Fruit fly (Drosophila melanogaster) whole organism, adult: Measurements from ENCODE around the gene Pbp45.

Experiments
- CG11617 ChIP-seq: fragments of 200-800 bp; sonication (Bioruptor generic); optimal IDR thresholded peaks from 2 replicates; lab custom pipeline; 2017; ENCODE audit warnings: mild to moderate bottlenecking, missing biosample characterization, missing genetic modification reagents, missing genetic modification characterization
- CG12768 ChIP-seq: fragments of 200-800 bp; sonication (Bioruptor generic); optimal IDR thresholded peaks from 2 replicates; lab custom pipeline; 2017; ENCODE audit warnings: missing biosample characterization, missing genetic modification characterization, mild to moderate bottlenecking, moderate library complexity, missing genetic modification reagents
- CG1620 ChIP-seq: fragments of 200-800 bp; sonication (Bioruptor generic); optimal IDR thresholded peaks from 2 replicates; lab custom pipeline; 2016; ENCODE audit warnings: missing biosample characterization, missing genetic modification characterization
- CG33017 ChIP-seq: fragments of 200-800 bp; sonication (Bioruptor generic); optimal IDR thresholded peaks from 2 replicates; lab custom pipeline; 2018; ENCODE audit warnings: missing biosample characterization, mild to moderate bottlenecking, missing genetic modification characterization, moderate library complexity
- CG7101 ChIP-seq: fragments of 200-800 bp; sonication (Bioruptor generic); optimal IDR thresholded peaks from 2 replicates; lab custom pipeline; 2018; ENCODE audit warnings: missing biosample characterization, mild to moderate bottlenecking, missing genetic modification characterization, moderate library complexity
- Hr96 ChIP-seq: fragments of 200-800 bp; sonication (Bioruptor generic); optimal IDR thresholded peaks from 2 replicates; lab custom pipeline; 2016; ENCODE audit warnings: missing biosample characterization, missing genetic modification characterization
- Mnt ChIP-seq: fragments of 200-800 bp; sonication (Bioruptor generic); optimal IDR thresholded peaks from 2 replicates; lab custom pipeline; 2016; ENCODE audit warnings: missing biosample characterization, mild to moderate bottlenecking, missing genetic modification characterization
- cic ChIP-seq: fragments of 200-800 bp; sonication (Bioruptor generic); optimal IDR thresholded peaks from 2 replicates; lab custom pipeline; 2017; ENCODE audit warnings: missing biosample characterization, mild to moderate bottlenecking, missing genetic modification characterization, moderate library complexity
- cnc ChIP-seq, 2 experiments: fragments of >200 bp; optimal IDR thresholded peaks; 2 replicates each; lab custom pipeline; 2017
- pad ChIP-seq: fragments of 200-800 bp; sonication (Bioruptor generic); optimal IDR thresholded peaks from 3 replicates; lab custom pipeline; 2017; ENCODE audit warnings: missing biosample characterization, missing genetic modification characterization, mild to moderate bottlenecking, moderate library complexity, missing genetic modification reagents
- tj ChIP-seq: fragments of 200-800 bp; sonication (Bioruptor generic); optimal IDR thresholded peaks from 3 replicates; lab custom pipeline; 2017; ENCODE audit warnings: missing biosample characterization, mild to moderate bottlenecking, missing genetic modification characterization, moderate library complexity

DNA sequence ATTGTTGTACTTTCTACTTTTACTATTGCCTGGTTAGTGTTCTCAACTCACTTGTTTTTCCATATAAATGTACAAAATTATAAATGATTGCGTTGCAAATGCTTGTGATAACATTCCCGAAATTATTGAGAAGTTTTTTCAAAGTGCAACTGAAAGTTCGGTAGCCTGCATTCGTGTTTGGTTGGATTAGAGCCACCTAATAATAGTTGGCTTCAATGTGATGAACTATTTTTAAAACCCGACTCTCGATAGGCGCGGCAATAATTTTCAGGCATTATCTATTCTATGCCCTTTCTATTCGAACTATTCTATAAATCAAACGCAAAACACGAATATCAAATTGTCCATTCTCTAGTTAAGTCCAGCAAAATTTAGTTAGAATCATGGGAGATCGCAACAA lies 51.1 kb downstream of the Pbp45 start, which contains the start of gene Uros2:
- no peak for TF ChIP-seq Mnt (GFP tag; lab: Kevin White, UChicago)
- TF ChIP-seq CG1620: no peak
- no peak for TF ChIP-seq CG12768 (GFP tag; lab: Kevin White, UChicago)
- TF ChIP-seq cic: no peak
- no peak for TF ChIP-seq CG33017 (tag; lab: Kevin White, UChicago)
- no peak for TF ChIP-seq CG7101 (tag; lab: Kevin White, UChicago)
- TF ChIP-seq CG11617 (GFP tag; lab: Kevin White, UChicago): no peak
- TF ChIP-seq cnc (optimal IDR thresholded peaks at IDR 0.05; lab: Kevin White, UChicago): no peak
- TF ChIP-seq Hr96: no peak
- TF ChIP-seq pad (GFP tag; lab: Kevin White, UChicago): no peak
- TF ChIP-seq tj (GFP tag; lab: Kevin White, UChicago): no peak
